Worm (Caenorhabditis elegans) whole organism, young adult: Measurements from ENCODE around the gene F59A6.11.

ENCODE experiments used
- C06A6.2 ChIP-seq: fragments of 200-800 bp; sonication (Bioruptor generic); conservative IDR thresholded peaks from 2 replicates; pipeline ENCODE4 v1.3.6; 2022; ENCODE audit warnings: missing genetic modification characterization, missing compliant biosample characterization
- C17E4.6 ChIP-seq: fragments of 200-800 bp; sonication (Bioruptor generic); IDR thresholded peaks from 2 replicates; pipeline ENCODE4 v1.3.6; 2022; ENCODE audit warnings: missing genetic modification reagents, missing genetic modification characterization, missing compliant biosample characterization
- F22D6.2 ChIP-seq: sonication (generic microtip); optimal IDR thresholded peaks from 2 replicates; lab custom pipeline; 2016; ENCODE audit warnings: mild to moderate bottlenecking, missing genetic modification characterization, missing compliant biosample characterization
- F37B4.10 ChIP-seq: fragments of 200-800 bp; sonication (Bioruptor generic); IDR thresholded peaks from 2 replicates; pipeline ENCODE4 v1.3.6; 2022; ENCODE audit warnings: missing genetic modification characterization, missing compliant biosample characterization
- F49E8.2 ChIP-seq: sonication (generic microtip); optimal IDR thresholded peaks from 3 replicates; lab custom pipeline; 2017; ENCODE audit warnings: missing genetic modification characterization, mild to moderate bottlenecking, missing compliant biosample characterization, antibody characterized with exemption, moderate library complexity; ENCODE audit not compliant: insufficient read depth
- Y53G8AR.9 ChIP-seq: fragments of 200-800 bp; sonication (Bioruptor generic); conservative IDR thresholded peaks from 2 replicates; pipeline ENCODE4 v1.3.6; 2022; ENCODE audit warnings: missing genetic modification reagents, missing genetic modification characterization, missing compliant biosample characterization
- Y67H2A.10 ChIP-seq: fragments of 200-800 bp; sonication (Bioruptor generic); conservative IDR thresholded peaks from 2 replicates; pipeline ENCODE4 v1.3.6; 2022; ENCODE audit warnings: missing genetic modification reagents, missing genetic modification characterization, missing compliant biosample characterization
- ceh-100 ChIP-seq: fragments of 200-800 bp; sonication (Bioruptor generic); IDR thresholded peaks from 2 replicates; pipeline ENCODE4 v1.3.6; 2022; ENCODE audit warnings: missing genetic modification reagents, missing genetic modification characterization, missing compliant biosample characterization
- ceh-79 ChIP-seq: sonication (generic microtip); optimal IDR thresholded peaks from 2 replicates; lab custom pipeline; 2017; ENCODE audit warnings: mild to moderate bottlenecking, missing genetic modification characterization, missing compliant biosample characterization
- egl-18 ChIP-seq: fragments of 200-800 bp; sonication (Bioruptor generic); IDR thresholded peaks from 2 replicates; pipeline ENCODE4 v1.3.6; 2022; ENCODE audit warnings: missing genetic modification reagents, missing genetic modification characterization, missing compliant biosample characterization
- egl-44 ChIP-seq: fragments of 200-800 bp; sonication (Bioruptor generic); IDR thresholded peaks from 2 replicates; pipeline ENCODE4 v1.3.6; 2022; ENCODE audit warnings: missing genetic modification reagents, missing genetic modification characterization, missing compliant biosample characterization
- hmg-1.2 ChIP-seq: fragments of 200-800 bp; sonication (Bioruptor generic); IDR thresholded peaks from 2 replicates; pipeline ENCODE4 v1.3.6; 2022; ENCODE audit warnings: missing genetic modification reagents, missing genetic modification characterization, missing compliant biosample characterization
- nhr-120 ChIP-seq: fragments of 200-800 bp; sonication (Bioruptor generic); IDR thresholded peaks from 2 replicates; pipeline ENCODE4 v1.3.6; 2022; ENCODE audit warnings: missing genetic modification characterization, missing compliant biosample characterization
- rcor-1 ChIP-seq: fragments of 200-800 bp; sonication (Bioruptor generic); IDR thresholded peaks from 2 replicates; pipeline ENCODE4 v1.3.6; 2022; ENCODE audit warnings: missing genetic modification reagents, missing genetic modification characterization, missing compliant biosample characterization
- rpc-1 ChIP-seq, 2 experiments: fragments of 150-350 bp in 1 of 2; sonication (generic microtip) in 1 of 2; optimal IDR thresholded peaks; 2 replicates each; lab custom pipeline; 2014 to 2018; ENCODE audit warnings: missing biosample characterization in 1 of 2, missing genetic modification characterization in 1 of 2, missing genetic modification reagents in 1 of 2, missing genotype in 1 of 2

The F59A6.11 gene

ce11 chrII:4948118-4948517 is 50.4 kb downstream of the F59A6.11 start (continued):
- TF ChIP-seq ceh-79 (no peak), egl-18 (GFP tag; lab: Robert Waterston, UW) (0 out of 2 replicates have a peak, but pooled peaks have one; percentile 54), rpc-1 (optimal IDR thresholded peaks at IDR 0.05; lab: Kevin White, UChicago) (no peak), rpc-1 (tag; optimal IDR thresholded peaks at IDR 0.05; lab: Kevin White, UChicago) (no peak), Y67H2A.10 (no peak), rcor-1 (GFP tag; lab: Robert Waterston, UW) (no peak), nhr-120 (no peak), C06A6.2 (GFP tag; lab: Robert Waterston, UW) (no peak), Y53G8AR.9 (GFP tag; lab: Robert Waterston, UW) (0 out of 2 replicates have a peak, but pooled peaks have one; percentile 47), egl-44 (GFP tag; lab: Robert Waterston, UW) (no peak), F49E8.2 (no peak), ceh-100 (no peak), F22D6.2 (tag; lab: Kevin White, UChicago) (no peak), hmg-1.2 (GFP tag; lab: Robert Waterston, UW) (peak; percentile 4; the same call in 1 of the 2 replicates), C17E4.6 (GFP tag; lab: Robert Waterston, UW) (peak; percentile 52; the same call in 1 of the 2 replicates), F37B4.10 (GFP tag; lab: Robert Waterston, UW) (no peak)
